Worm (Caenorhabditis elegans) whole organism, young adult: ENCODE measurements around the gene R10E11.6.

ENCODE experiments used
- B0035.1 ChIP-seq: sonication (generic microtip); optimal IDR thresholded peaks from 2 replicates; lab custom pipeline; 2016; ENCODE audit warnings: missing genetic modification characterization, mild to moderate bottlenecking, missing compliant biosample characterization, missing genotype, missing genetic modification reagents
- C06A6.2 ChIP-seq: fragments of 200-800 bp; sonication (Bioruptor generic); conservative IDR thresholded peaks from 2 replicates; pipeline ENCODE4 v1.3.6; 2022; ENCODE audit warnings: missing genetic modification characterization, missing compliant biosample characterization
- C17E4.6 ChIP-seq: fragments of 200-800 bp; sonication (Bioruptor generic); IDR thresholded peaks from 2 replicates; pipeline ENCODE4 v1.3.6; 2022; ENCODE audit warnings: missing genetic modification reagents, missing genetic modification characterization, missing compliant biosample characterization
- D2030.7 ChIP-seq: fragments of 200-800 bp; sonication (Bioruptor generic); IDR thresholded peaks from 2 replicates; pipeline ENCODE4 v1.3.6; 2022; ENCODE audit warnings: missing genetic modification reagents, missing genetic modification characterization, missing compliant biosample characterization
- F10E7.11 ChIP-seq: sonication (generic microtip); optimal IDR thresholded peaks from 2 replicates; lab custom pipeline; 2017; ENCODE audit warnings: mild to moderate bottlenecking, missing genetic modification characterization, moderate library complexity, missing compliant biosample characterization
- F22D6.2 ChIP-seq: sonication (generic microtip); optimal IDR thresholded peaks from 2 replicates; lab custom pipeline; 2016; ENCODE audit warnings: mild to moderate bottlenecking, missing genetic modification characterization, missing compliant biosample characterization
- F23B12.7 ChIP-seq: sonication (generic microtip); optimal IDR thresholded peaks from 2 replicates; lab custom pipeline; 2017; ENCODE audit warnings: missing genetic modification characterization, mild to moderate bottlenecking, missing compliant biosample characterization, antibody characterized with exemption, moderate library complexity; ENCODE audit not compliant: insufficient read depth
- F33H1.4 ChIP-seq: fragments of 200-800 bp; sonication (Bioruptor generic); IDR thresholded peaks from 2 replicates; pipeline ENCODE4 v1.3.6; 2022; ENCODE audit warnings: missing genetic modification reagents, missing genetic modification characterization, missing compliant biosample characterization
- F37B4.10 ChIP-seq: fragments of 200-800 bp; sonication (Bioruptor generic); IDR thresholded peaks from 2 replicates; pipeline ENCODE4 v1.3.6; 2022; ENCODE audit warnings: missing genetic modification characterization, missing compliant biosample characterization
- F39B2.1 ChIP-seq: fragments of 200-800 bp; sonication (Bioruptor generic); IDR thresholded peaks from 2 replicates; pipeline ENCODE4 v1.3.6; 2022; ENCODE audit warnings: missing genetic modification reagents, missing genetic modification characterization, missing compliant biosample characterization
- K11D2.4 ChIP-seq: fragments of 200-800 bp; sonication (Bioruptor generic); IDR thresholded peaks from 2 replicates; pipeline ENCODE4 v1.3.6; 2022; ENCODE audit warnings: missing genetic modification reagents, missing genetic modification characterization, missing compliant biosample characterization
- Y56A3A.18 ChIP-seq: fragments of 200-800 bp; sonication (Bioruptor generic); IDR thresholded peaks from 2 replicates; pipeline ENCODE4 v1.3.6; 2022; ENCODE audit warnings: missing genetic modification reagents, missing genetic modification characterization, missing compliant biosample characterization
- ama-1 ChIP-seq, 3 experiments: fragments of 150-350 bp in 1 of 3; sonication (generic microtip) in 2 of 3; optimal IDR thresholded peaks; 2 replicates each; lab custom pipeline; 2014 to 2018; ENCODE audit warnings: missing biosample characterization in 2 of 3, missing genetic modification characterization in 2 of 3, missing genetic modification reagents in 2 of 3
- aptf-2 ChIP-seq: fragments of 200-800 bp; sonication (Bioruptor generic); conservative IDR thresholded peaks from 2 replicates; pipeline ENCODE4 v1.3.6; 2022; ENCODE audit warnings: missing genetic modification reagents, missing genetic modification characterization, missing compliant biosample characterization
- athp-1 ChIP-seq: sonication (generic microtip); optimal IDR thresholded peaks from 2 replicates; lab custom pipeline; 2017; ENCODE audit warnings: mild to moderate bottlenecking, missing genetic modification characterization, missing compliant biosample characterization
- ccch-3 ChIP-seq: fragments of 200-800 bp; sonication (Bioruptor generic); optimal IDR thresholded peaks from 2 replicates; lab custom pipeline; 2018; ENCODE audit warnings: mild to moderate bottlenecking, missing genetic modification characterization, missing compliant biosample characterization
- cebp-1 ChIP-seq, 2 experiments: fragments of 200-800 bp in 1 of 2; sonication (Bioruptor generic) in 1 of 2; sonication (generic microtip) in 1 of 2; IDR thresholded peaks in 1 of 2; optimal IDR thresholded peaks in 1 of 2; 2 replicates each; pipeline versions ENCODE4 v1.3.6 to Lab custom; 2017 to 2022; ENCODE audit warnings: missing compliant biosample characterization in 2 of 2, missing genetic modification characterization in 2 of 2, mild to moderate bottlenecking in 1 of 2, missing genetic modification reagents in 1 of 2, moderate library complexity in 1 of 2
- cebp-2 ChIP-seq: fragments of 200-800 bp; sonication (Bioruptor generic); IDR thresholded peaks from 2 replicates; pipeline ENCODE4 v1.3.6; 2022; ENCODE audit warnings: missing genetic modification characterization, missing compliant biosample characterization
- ceh-100 ChIP-seq: fragments of 200-800 bp; sonication (Bioruptor generic); IDR thresholded peaks from 2 replicates; pipeline ENCODE4 v1.3.6; 2022; ENCODE audit warnings: missing genetic modification reagents, missing genetic modification characterization, missing compliant biosample characterization
- ceh-27 ChIP-seq: fragments of 200-800 bp; sonication (Bioruptor generic); optimal IDR thresholded peaks from 2 replicates; lab custom pipeline; 2018; ENCODE audit warnings: mild to moderate bottlenecking, missing genetic modification characterization, moderate library complexity, missing compliant biosample characterization
- ceh-40 ChIP-seq: fragments of 200-800 bp; sonication (Bioruptor generic); IDR thresholded peaks from 2 replicates; pipeline ENCODE4 v1.3.6; 2022; ENCODE audit warnings: missing genetic modification characterization, missing compliant biosample characterization
- egl-44 ChIP-seq: fragments of 200-800 bp; sonication (Bioruptor generic); IDR thresholded peaks from 2 replicates; pipeline ENCODE4 v1.3.6; 2022; ENCODE audit warnings: missing genetic modification reagents, missing genetic modification characterization, missing compliant biosample characterization
- ekl-4 ChIP-seq: fragments of 200-800 bp; sonication (Bioruptor generic); IDR thresholded peaks from 2 replicates; pipeline ENCODE4 v1.3.6; 2022; ENCODE audit warnings: missing genetic modification reagents, missing genetic modification characterization, missing compliant biosample characterization
- fkh-3 ChIP-seq: sonication (generic microtip); optimal IDR thresholded peaks from 2 replicates; lab custom pipeline; 2016; ENCODE audit warnings: mild to moderate bottlenecking, missing genetic modification characterization, missing compliant biosample characterization
- gei-17 ChIP-seq: fragments of 200-800 bp; sonication (Bioruptor generic); optimal IDR thresholded peaks from 2 replicates; lab custom pipeline; 2018; ENCODE audit warnings: mild to moderate bottlenecking, missing genetic modification characterization, missing compliant biosample characterization
- him-1 ChIP-seq: sonication (generic microtip); optimal IDR thresholded peaks from 2 replicates; lab custom pipeline; 2016; ENCODE audit warnings: missing genotype, missing genetic modification reagents, missing genetic modification characterization, missing compliant biosample characterization
- hlh-26 ChIP-seq: fragments of 200-800 bp; sonication (Bioruptor generic); conservative IDR thresholded peaks from 2 replicates; pipeline ENCODE4 v1.3.6; 2022; ENCODE audit warnings: missing genetic modification reagents, missing genetic modification characterization, missing compliant biosample characterization
- hmg-20 ChIP-seq: fragments of 200-800 bp; sonication (Bioruptor generic); IDR thresholded peaks from 2 replicates; pipeline ENCODE4 v1.3.6; 2022; ENCODE audit warnings: missing genetic modification reagents, missing genetic modification characterization, missing compliant biosample characterization
- hsf-1 ChIP-seq: fragments of 200-800 bp; sonication (Bioruptor generic); IDR thresholded peaks from 2 replicates; pipeline ENCODE4 v1.3.6; 2022; ENCODE audit warnings: missing genetic modification reagents, missing genetic modification characterization, missing compliant biosample characterization
- let-607 ChIP-seq, 2 experiments: fragments of 200-800 bp in 1 of 2; sonication (Bioruptor generic) in 1 of 2; sonication (generic microtip) in 1 of 2; optimal IDR thresholded peaks; 2 replicates each; lab custom pipeline; 2016 to 2018; ENCODE audit warnings: mild to moderate bottlenecking in 2 of 2, missing compliant biosample characterization in 2 of 2, missing genetic modification characterization in 2 of 2, moderate library complexity in 2 of 2, missing genotype in 1 of 2
- lin-40 ChIP-seq: sonication (generic microtip); optimal IDR thresholded peaks from 2 replicates; lab custom pipeline; 2016; ENCODE audit warnings: missing genetic modification characterization, mild to moderate bottlenecking, missing compliant biosample characterization, missing genotype, missing genetic modification reagents
- lir-1 ChIP-seq: fragments of 200-800 bp; sonication (Bioruptor generic); conservative IDR thresholded peaks from 2 replicates; pipeline ENCODE4 v1.3.6; 2022; ENCODE audit warnings: missing genetic modification reagents, missing genetic modification characterization, missing compliant biosample characterization
- lsl-1 ChIP-seq: fragments of 200-800 bp; sonication (Bioruptor generic); optimal IDR thresholded peaks from 2 replicates; lab custom pipeline; 2018; ENCODE audit warnings: mild to moderate bottlenecking, missing genetic modification characterization, moderate library complexity, missing compliant biosample characterization
- madf-3 ChIP-seq: fragments of 200-800 bp; sonication (Bioruptor generic); IDR thresholded peaks from 2 replicates; pipeline ENCODE4 v1.3.6; 2022; ENCODE audit warnings: missing genetic modification reagents, missing genetic modification characterization, missing compliant biosample characterization
- madf-6 ChIP-seq: fragments of 200-800 bp; sonication (Bioruptor generic); IDR thresholded peaks from 2 replicates; pipeline ENCODE4 v1.3.6; 2022; ENCODE audit warnings: missing genetic modification reagents, missing genetic modification characterization, missing compliant biosample characterization
- mcd-1 ChIP-seq: fragments of 200-800 bp; sonication (Bioruptor generic); IDR thresholded peaks from 2 replicates; pipeline ENCODE4 v1.3.6; 2022; ENCODE audit warnings: missing genetic modification reagents, missing genetic modification characterization, missing compliant biosample characterization
- nhr-120 ChIP-seq: fragments of 200-800 bp; sonication (Bioruptor generic); IDR thresholded peaks from 2 replicates; pipeline ENCODE4 v1.3.6; 2022; ENCODE audit warnings: missing genetic modification characterization, missing compliant biosample characterization
- pha-4 ChIP-seq: fragments of 150-350 bp; sonication (generic microtip); optimal IDR thresholded peaks from 2 replicates; lab custom pipeline; 2014; ENCODE audit warnings: missing biosample characterization, missing genetic modification reagents, missing genetic modification characterization
- rcor-1 ChIP-seq: fragments of 200-800 bp; sonication (Bioruptor generic); IDR thresholded peaks from 2 replicates; pipeline ENCODE4 v1.3.6; 2022; ENCODE audit warnings: missing genetic modification reagents, missing genetic modification characterization, missing compliant biosample characterization
- repo-1 ChIP-seq: sonication (generic microtip); optimal IDR thresholded peaks from 2 replicates; lab custom pipeline; 2017; ENCODE audit warnings: mild to moderate bottlenecking, missing genetic modification characterization, missing compliant biosample characterization
- snpc-1.1 ChIP-seq: sonication (generic microtip); optimal IDR thresholded peaks from 2 replicates; lab custom pipeline; 2017; ENCODE audit warnings: missing genetic modification characterization, mild to moderate bottlenecking, missing compliant biosample characterization, antibody characterized with exemption, moderate library complexity, missing genotype, missing genetic modification reagents; ENCODE audit not compliant: insufficient read depth
- snpc-1.3 ChIP-seq: sonication (generic microtip); optimal IDR thresholded peaks from 2 replicates; lab custom pipeline; 2017; ENCODE audit warnings: missing genetic modification characterization, mild to moderate bottlenecking, missing compliant biosample characterization, antibody characterized with exemption, moderate library complexity, missing genotype, missing genetic modification reagents; ENCODE audit not compliant: insufficient read depth
- sptf-2 ChIP-seq: fragments of 200-800 bp; sonication (Bioruptor generic); optimal IDR thresholded peaks from 2 replicates; lab custom pipeline; 2018; ENCODE audit warnings: mild to moderate bottlenecking, missing genetic modification characterization, missing compliant biosample characterization
- tbp1 ChIP-seq: fragments of 200-800 bp; sonication (Bioruptor generic); optimal IDR thresholded peaks from 2 replicates; lab custom pipeline; 2018; ENCODE audit warnings: mild to moderate bottlenecking, missing genetic modification characterization, missing compliant biosample characterization
- xnd-1 ChIP-seq: sonication (generic microtip); optimal IDR thresholded peaks from 2 replicates; lab custom pipeline; 2016; ENCODE audit warnings: missing genotype, missing genetic modification reagents, missing genetic modification characterization, missing compliant biosample characterization
- ztf-22 ChIP-seq: fragments of 200-800 bp; sonication (Bioruptor generic); optimal IDR thresholded peaks from 2 replicates; lab custom pipeline; 2018; ENCODE audit warnings: mild to moderate bottlenecking, missing genetic modification characterization, moderate library complexity, missing compliant biosample characterization

Gene R10E11.6

DNA sequence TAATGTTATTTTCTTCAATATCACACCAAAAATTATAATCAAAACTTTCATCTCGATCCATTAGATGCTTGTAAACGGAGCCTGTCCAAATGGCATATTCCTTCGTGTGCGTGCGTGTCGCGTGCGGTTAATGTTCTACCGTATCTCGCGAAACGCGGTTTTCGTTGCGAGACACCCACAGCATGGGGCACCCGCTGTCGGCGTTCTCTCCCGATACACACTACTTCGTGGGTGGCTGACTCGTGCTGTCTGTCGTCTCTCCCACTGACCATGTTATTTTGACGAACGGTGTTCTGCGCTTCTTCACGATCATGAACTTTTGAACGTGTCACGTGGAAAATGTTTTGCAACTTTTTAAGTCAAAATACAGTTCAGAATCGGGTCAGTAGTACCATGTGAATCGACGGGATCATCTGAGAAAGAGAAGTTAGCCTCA is 17.3 kb upstream of the R10E11.6 start (continued):
- TF ChIP-seq C06A6.2 (GFP tag; lab: Robert Waterston, UW) = peak; percentile 97
- TF ChIP-seq sptf-2 = peak; percentile 17
- peak; percentile 91 for TF ChIP-seq F33H1.4 (GFP tag; lab: Robert Waterston, UW)
- peak; percentile 61 for TF ChIP-seq fkh-3
- TF ChIP-seq rcor-1 (GFP tag; lab: Robert Waterston, UW) = peak; percentile 92
- TF ChIP-seq tbp1 (GFP tag; lab: Kevin White, UChicago) = peak; percentile 75
- peak; percentile 29 for TF ChIP-seq lsl-1 (GFP tag; lab: Kevin White, UChicago)
- no peak for TF ChIP-seq him-1 (tag; lab: Kevin White, UChicago)
- TF ChIP-seq hmg-20 (GFP tag; lab: Robert Waterston, UW) = peak; percentile 87
- TF ChIP-seq gei-17 = peak; percentile 90
- TF ChIP-seq ama-1 (optimal IDR thresholded peaks at IDR 0.05; lab: Kevin White, UChicago) = peak; percentile 90
- TF ChIP-seq ama-1 (GFP tag; optimal IDR thresholded peaks at IDR 0.05; lab: Kevin White, UChicago) = peak in 1 of 2 experiments; percentile 78
- peak; percentile 94; the same call in 1 of the 2 replicates for TF ChIP-seq F37B4.10 (GFP tag; lab: Robert Waterston, UW)
- peak; percentile 99 for TF ChIP-seq ekl-4 (GFP tag; lab: Robert Waterston, UW)
- TF ChIP-seq pha-4 (tag; lab: Kevin White, UChicago) = peak; percentile 95
- TF ChIP-seq ceh-27 (GFP tag; lab: Kevin White, UChicago) = peak; percentile 98
- peak; percentile 84 for TF ChIP-seq cebp-1 (GFP tag; IDR thresholded peaks at IDR 0.05; lab: Robert Waterston, UW)
- TF ChIP-seq cebp-1 (tag; optimal IDR thresholded peaks at IDR 0.05; lab: Kevin White, UChicago) = peak; percentile 97
- TF ChIP-seq athp-1 (tag; lab: Kevin White, UChicago) = peak; percentile 93
- peak; percentile 79 for TF ChIP-seq ceh-40 (GFP tag; lab: Robert Waterston, UW)
- TF ChIP-seq D2030.7 (GFP tag; lab: Robert Waterston, UW) = 0 out of 2 replicates have a peak, but pooled peaks have one; percentile 16
- TF ChIP-seq B0035.1 (tag; lab: Kevin White, UChicago) = peak; percentile 90
- peak; percentile 92 for TF ChIP-seq lir-1 (GFP tag; lab: Robert Waterston, UW)
- TF ChIP-seq F39B2.1 (GFP tag; lab: Robert Waterston, UW) = peak; percentile 77
- no peak for TF ChIP-seq hlh-26 (GFP tag; lab: Robert Waterston, UW)
- peak; percentile 59 for TF ChIP-seq ccch-3
- peak; percentile 21 for TF ChIP-seq snpc-1.3
- 0 out of 2 replicates have a peak, but pooled peaks have one; percentile 40 for TF ChIP-seq aptf-2 (GFP tag; lab: Robert Waterston, UW)
- peak; percentile 72 for TF ChIP-seq hsf-1 (GFP tag; lab: Robert Waterston, UW)
- TF ChIP-seq F10E7.11 (tag; lab: Kevin White, UChicago) = peak; percentile 79
- TF ChIP-seq nhr-120 (GFP tag; lab: Robert Waterston, UW) = no peak
- peak; percentile 98 for TF ChIP-seq lin-40
- TF ChIP-seq let-607 (tag; optimal IDR thresholded peaks at IDR 0.05; lab: Kevin White, UChicago) = peak; percentile 91 to 94
- TF ChIP-seq egl-44 (GFP tag; lab: Robert Waterston, UW) = peak; percentile 96
- TF ChIP-seq F23B12.7 (tag; lab: Kevin White, UChicago) = no peak
- TF ChIP-seq snpc-1.1 (tag; lab: Kevin White, UChicago) = no peak
- peak; percentile 97 for TF ChIP-seq ztf-22 (GFP tag; lab: Kevin White, UChicago)
- peak; percentile 98 for TF ChIP-seq K11D2.4 (GFP tag; lab: Robert Waterston, UW)
- TF ChIP-seq cebp-2 (GFP tag; lab: Robert Waterston, UW) = peak; percentile 95
- TF ChIP-seq repo-1 (tag; lab: Kevin White, UChicago) = peak; percentile 98
- TF ChIP-seq Y56A3A.18 (GFP tag; lab: Robert Waterston, UW) = peak; percentile 94
- peak; percentile 84 for TF ChIP-seq ceh-100 (GFP tag; lab: Robert Waterston, UW)
- TF ChIP-seq C17E4.6 (GFP tag; lab: Robert Waterston, UW) = peak; percentile 96
- TF ChIP-seq madf-3 (GFP tag; lab: Robert Waterston, UW) = peak; percentile 100
- peak; percentile 66 for TF ChIP-seq madf-6 (GFP tag; lab: Robert Waterston, UW)
- peak; percentile 96 for TF ChIP-seq mcd-1
- TF ChIP-seq F22D6.2 (tag; lab: Kevin White, UChicago) = peak; percentile 89
- TF ChIP-seq xnd-1 (tag; lab: Kevin White, UChicago) = no peak
